Fruit fly (Drosophila melanogaster) whole organism, prepupa: ENCODE measurements around the gene CG13392.

ENCODE experiments used
- CG10631 ChIP-seq: fragments of 200-800 bp; sonication (Bioruptor generic); optimal IDR thresholded peaks from 2 replicates; lab custom pipeline; 2016; ENCODE audit warnings: missing biosample characterization, missing genetic modification characterization
- CG11294 ChIP-seq: fragments of 200-800 bp; sonication (Bioruptor generic); IDR thresholded peaks from 2 replicates; pipeline ENCODE4 v1.3.6; 2022; ENCODE audit warnings: missing biosample characterization, missing genetic modification characterization
- CG11762 ChIP-seq: fragments of 200-800 bp; sonication (Bioruptor generic); optimal IDR thresholded peaks from 3 replicates; lab custom pipeline; 2016; ENCODE audit warnings: missing biosample characterization, missing genetic modification characterization; ENCODE audit not compliant: insufficient read depth
- CG11902 ChIP-seq: fragments of 200-800 bp; sonication (Bioruptor generic); optimal IDR thresholded peaks from 3 replicates; lab custom pipeline; 2016; ENCODE audit warnings: missing biosample characterization, missing genetic modification characterization
- CG1621 ChIP-seq: fragments of 200-800 bp; sonication (Bioruptor generic); optimal IDR thresholded peaks from 3 replicates; lab custom pipeline; 2018; ENCODE audit warnings: missing biosample characterization, mild to moderate bottlenecking, missing genetic modification characterization
- CG16779 ChIP-seq: fragments of 200-800 bp; sonication (Bioruptor generic); optimal IDR thresholded peaks from 3 replicates; lab custom pipeline; 2017; ENCODE audit warnings: missing biosample characterization, mild to moderate bottlenecking, missing genetic modification characterization
- CG3032 ChIP-seq: fragments of 200-800 bp; optimal IDR thresholded peaks from 2 replicates; lab custom pipeline; 2019; ENCODE audit warnings: missing biosample characterization, mild to moderate bottlenecking, missing genetic modification characterization, moderate library complexity
- CG31627 ChIP-seq: fragments of 200-800 bp; sonication (Bioruptor generic); optimal IDR thresholded peaks from 3 replicates; lab custom pipeline; 2016; ENCODE audit warnings: missing biosample characterization, missing genetic modification characterization
- CG32006 ChIP-seq: fragments of 200-800 bp; sonication (Bioruptor generic); optimal IDR thresholded peaks from 3 replicates; lab custom pipeline; 2017; ENCODE audit warnings: missing biosample characterization, mild to moderate bottlenecking, missing genetic modification characterization
- CG34406 ChIP-seq: fragments of 200-800 bp; sonication (Bioruptor generic); optimal IDR thresholded peaks from 3 replicates; lab custom pipeline; 2016; ENCODE audit warnings: missing biosample characterization, missing genetic modification characterization
- CG4318 ChIP-seq: fragments of 200-800 bp; sonication (Bioruptor generic); optimal IDR thresholded peaks from 3 replicates; lab custom pipeline; 2017; ENCODE audit warnings: missing biosample characterization, mild to moderate bottlenecking, missing genetic modification characterization
- CG6163 ChIP-seq: fragments of 200-800 bp; sonication (Bioruptor generic); IDR thresholded peaks from 3 replicates; pipeline ENCODE4 v1.3.6; 2022; ENCODE audit warnings: missing biosample characterization, missing genetic modification characterization
- CG6276 ChIP-seq: fragments of 200-800 bp; sonication (Bioruptor generic); optimal IDR thresholded peaks from 2 replicates; lab custom pipeline; 2017; ENCODE audit warnings: missing biosample characterization, mild to moderate bottlenecking, missing genetic modification characterization
- CG6792 ChIP-seq: fragments of 200-800 bp; sonication (Bioruptor generic); optimal IDR thresholded peaks from 3 replicates; lab custom pipeline; 2016; ENCODE audit warnings: missing biosample characterization, missing genetic modification characterization
- CG6854 ChIP-seq: fragments of 200-800 bp; sonication (Bioruptor generic); optimal IDR thresholded peaks from 2 replicates; lab custom pipeline; 2017; ENCODE audit warnings: missing biosample characterization, mild to moderate bottlenecking, missing genetic modification characterization
- CG7368 ChIP-seq: fragments of 200-800 bp; sonication (Bioruptor generic); optimal IDR thresholded peaks from 3 replicates; lab custom pipeline; 2016; ENCODE audit warnings: missing biosample characterization, missing genetic modification characterization
- CG8119 ChIP-seq: fragments of 200-800 bp; sonication (Bioruptor generic); IDR thresholded peaks from 3 replicates; pipeline ENCODE4 v1.3.6; 2022; ENCODE audit warnings: missing biosample characterization, missing genetic modification characterization
- CG8319 ChIP-seq: fragments of 200-800 bp; sonication (Bioruptor generic); optimal IDR thresholded peaks from 3 replicates; lab custom pipeline; 2016; ENCODE audit warnings: missing biosample characterization, missing genetic modification characterization
- CG8632 ChIP-seq: fragments of 200-800 bp; sonication (Bioruptor generic); optimal IDR thresholded peaks from 3 replicates; lab custom pipeline; 2016; ENCODE audit warnings: missing biosample characterization, missing genetic modification characterization
- Eip78C ChIP-seq: fragments of 200-800 bp; sonication (Bioruptor generic); peaks from one replicate; lab custom pipeline; 2016; ENCODE audit warnings: missing biosample characterization, missing genetic modification characterization
- Ets21C ChIP-seq: fragments of 200-800 bp; sonication (Bioruptor generic); optimal IDR thresholded peaks from 3 replicates; lab custom pipeline; 2016; ENCODE audit warnings: missing biosample characterization, missing genetic modification characterization
- Ets96B ChIP-seq: fragments of 200-800 bp; optimal IDR thresholded peaks from 2 replicates; lab custom pipeline; 2019; ENCODE audit warnings: missing biosample characterization, mild to moderate bottlenecking, missing genetic modification characterization, moderate library complexity
- Gug ChIP-seq: fragments of 200-800 bp; sonication (Bioruptor generic); IDR thresholded peaks from 2 replicates; pipeline ENCODE4 v1.3.6; 2022; ENCODE audit warnings: missing biosample characterization, missing genetic modification characterization
- Hr38 ChIP-seq: sonication (Bioruptor generic); optimal IDR thresholded peaks from 2 replicates; lab custom pipeline; 2016; ENCODE audit warnings: missing biosample characterization, missing genetic modification characterization
- Hr39 ChIP-seq: fragments of 200-800 bp; sonication (Bioruptor generic); optimal IDR thresholded peaks from 2 replicates; lab custom pipeline; 2016; ENCODE audit warnings: missing biosample characterization, missing genetic modification characterization
- Hr4 ChIP-seq: fragments of 200-800 bp; sonication (Bioruptor generic); optimal IDR thresholded peaks from 3 replicates; lab custom pipeline; 2016; ENCODE audit warnings: missing biosample characterization, missing genetic modification characterization
- Lpt ChIP-seq: fragments of 200-800 bp; sonication (Bioruptor generic); optimal IDR thresholded peaks from 3 replicates; lab custom pipeline; 2016; ENCODE audit warnings: missing biosample characterization, missing genetic modification characterization
- Met ChIP-seq: fragments of 200-800 bp; sonication (Bioruptor generic); optimal IDR thresholded peaks from 3 replicates; lab custom pipeline; 2016; ENCODE audit warnings: missing biosample characterization, missing genetic modification characterization
- OdsH ChIP-seq: fragments of 200-800 bp; sonication (Bioruptor generic); optimal IDR thresholded peaks from 3 replicates; lab custom pipeline; 2016; ENCODE audit warnings: missing biosample characterization, missing genetic modification characterization
- Smox ChIP-seq: fragments of 200-800 bp; sonication (Bioruptor generic); optimal IDR thresholded peaks from 3 replicates; lab custom pipeline; 2016; ENCODE audit warnings: missing biosample characterization, missing genetic modification characterization
- Sox102F ChIP-seq: fragments of 200-800 bp; sonication (Bioruptor generic); optimal IDR thresholded peaks from 2 replicates; lab custom pipeline; 2016; ENCODE audit warnings: missing biosample characterization, mild to moderate bottlenecking, missing genetic modification characterization
- Sox15 ChIP-seq: fragments of 200-800 bp; sonication (Bioruptor generic); optimal IDR thresholded peaks from 3 replicates; lab custom pipeline; 2016; ENCODE audit warnings: missing biosample characterization, missing genetic modification characterization
- achi ChIP-seq: fragments of 200-800 bp; sonication (Bioruptor generic); optimal IDR thresholded peaks from 3 replicates; lab custom pipeline; 2016; ENCODE audit warnings: missing biosample characterization, missing genetic modification characterization
- acj6 ChIP-seq: fragments of 200-800 bp; sonication (Bioruptor generic); optimal IDR thresholded peaks from 3 replicates; lab custom pipeline; 2016; ENCODE audit warnings: missing biosample characterization, missing genetic modification characterization
- eg ChIP-seq: fragments of 200-800 bp; sonication (Bioruptor generic); IDR thresholded peaks from 3 replicates; pipeline ENCODE4 v1.3.6; 2022; ENCODE audit warnings: missing biosample characterization, missing genetic modification characterization
- fd85E ChIP-seq: fragments of 200-800 bp; sonication (Bioruptor generic); optimal IDR thresholded peaks from 3 replicates; lab custom pipeline; 2016; ENCODE audit warnings: missing biosample characterization, missing genetic modification characterization
- fkh ChIP-seq: fragments of 200-800 bp; sonication (Bioruptor generic); optimal IDR thresholded peaks from 3 replicates; lab custom pipeline; 2017; ENCODE audit warnings: missing biosample characterization, mild to moderate bottlenecking, missing genetic modification characterization, moderate library complexity
- lz ChIP-seq: fragments of 200-800 bp; sonication (Bioruptor generic); optimal IDR thresholded peaks from 3 replicates; lab custom pipeline; 2016; ENCODE audit warnings: missing biosample characterization, missing genetic modification characterization
- spab ChIP-seq: fragments of 200-800 bp; sonication (Bioruptor generic); optimal IDR thresholded peaks from 2 replicates; lab custom pipeline; 2017; ENCODE audit warnings: missing biosample characterization, mild to moderate bottlenecking, missing genetic modification characterization, missing genetic modification reagents
- ss ChIP-seq, 2 experiments: fragments of 200-800 bp; sonication (Bioruptor generic); optimal IDR thresholded peaks; 2 replicates in 1 of 2; 3 replicates in 1 of 2; lab custom pipeline; 2017 to 2018; ENCODE audit warnings: mild to moderate bottlenecking in 2 of 2, missing biosample characterization in 2 of 2, missing genetic modification characterization in 2 of 2, moderate library complexity in 1 of 2
- topi ChIP-seq: fragments of 200-800 bp; sonication (Bioruptor generic); optimal IDR thresholded peaks from 3 replicates; lab custom pipeline; 2016; ENCODE audit warnings: missing biosample characterization, missing genetic modification characterization
- vri ChIP-seq: fragments of 200-800 bp; sonication (Bioruptor generic); optimal IDR thresholded peaks from 3 replicates; lab custom pipeline; 2016; ENCODE audit warnings: missing biosample characterization, mild to moderate bottlenecking, missing genetic modification characterization

The CG13392 gene

dm6 chr2L:8384108-8384601 is 1.5 kb upstream of the CG13392 start, which contains the start of the genes Dad1 and CG13384 (continued):
- peak; percentile 83 for TF ChIP-seq Hr39 (GFP tag; lab: Kevin White, UChicago)
- peak; percentile 77 for TF ChIP-seq vri (GFP tag; lab: Kevin White, UChicago)
- TF ChIP-seq Sox102F (GFP tag; lab: Kevin White, UChicago), result peak; percentile 86
- peak; percentile 91 for TF ChIP-seq CG10631 (GFP tag; lab: Kevin White, UChicago)
- peak; percentile 86 for TF ChIP-seq CG11902
- peak; percentile 92 for TF ChIP-seq Gug (GFP tag; lab: Robert Waterston, UW)
- peak; percentile 94 for TF ChIP-seq eg (GFP tag; lab: Robert Waterston, UW)
- TF ChIP-seq fkh (GFP tag; lab: Kevin White, UChicago), result peak; percentile 68
- TF ChIP-seq CG8632 (GFP tag; lab: Kevin White, UChicago), result peak; percentile 93
- TF ChIP-seq CG4318 (GFP tag; lab: Kevin White, UChicago), result peak; percentile 86
- peak; percentile 87 to 90 for TF ChIP-seq ss (GFP tag; optimal IDR thresholded peaks at IDR 0.05; lab: Kevin White, UChicago)
- peak; percentile 83 for TF ChIP-seq CG6276 (GFP tag; lab: Kevin White, UChicago)
- peak; percentile 94 for TF ChIP-seq CG11294 (GFP tag; lab: Robert Waterston, UW)
- no peak for TF ChIP-seq Hr38 (GFP tag; lab: Kevin White, UChicago)
- TF ChIP-seq CG34406 (GFP tag; lab: Kevin White, UChicago), result peak; percentile 93
- peak; percentile 93 for TF ChIP-seq CG32006 (GFP tag; lab: Kevin White, UChicago)
- peak; percentile 61 for TF ChIP-seq CG16779
- TF ChIP-seq CG1621, result peak; percentile 91
- peak; percentile 93 for TF ChIP-seq lz
- peak; percentile 45 for TF ChIP-seq fd85E
- peak; percentile 89 for TF ChIP-seq topi
- peak; percentile 86 for TF ChIP-seq Lpt (GFP tag; lab: Kevin White, UChicago)
- TF ChIP-seq achi (GFP tag; lab: Kevin White, UChicago), result peak; percentile 93
- peak; percentile 98 for TF ChIP-seq Eip78C (GFP tag; lab: Kevin White, UChicago)
- TF ChIP-seq CG11762, result peak; percentile 88
- TF ChIP-seq Ets96B (tag; lab: Kevin White, UChicago), result peak; percentile 80
- peak; percentile 94 for TF ChIP-seq CG8119 (GFP tag; lab: Robert Waterston, UW)
- peak; percentile 86 for TF ChIP-seq CG31627 (GFP tag; lab: Kevin White, UChicago)
- TF ChIP-seq CG6163 (GFP tag; lab: Robert Waterston, UW), result no peak; the same call in 1 of the 3 replicates
- peak; percentile 91 for TF ChIP-seq Met (GFP tag; lab: Kevin White, UChicago)
- TF ChIP-seq spab (GFP tag; lab: Kevin White, UChicago), result peak; percentile 80
- peak; percentile 89 for TF ChIP-seq Sox15 (GFP tag; lab: Kevin White, UChicago)
- peak; percentile 79 for TF ChIP-seq Ets21C (GFP tag; lab: Kevin White, UChicago)
- peak; percentile 92 for TF ChIP-seq Smox (GFP tag; lab: Kevin White, UChicago)
- TF ChIP-seq OdsH (GFP tag; lab: Kevin White, UChicago), result peak; percentile 95
- peak; percentile 95 for TF ChIP-seq CG3032 (tag; lab: Kevin White, UChicago)
- peak; percentile 78 for TF ChIP-seq CG6854
- TF ChIP-seq CG8319 (GFP tag; lab: Kevin White, UChicago), result peak; percentile 84
- TF ChIP-seq Hr4 (GFP tag; lab: Kevin White, UChicago), result peak; percentile 93
- TF ChIP-seq CG6792 (GFP tag; lab: Kevin White, UChicago), result peak; percentile 88
- TF ChIP-seq acj6, result peak; percentile 94
- peak; percentile 81 for TF ChIP-seq CG7368 (GFP tag; lab: Kevin White, UChicago)
- TF ChIP-seq, all 60 proteins: peak for 58
